Worm (Caenorhabditis elegans): Measurements from ENCODE around the gene gpx-3.

- TF ChIP-seq fkh-10 (GFP tag; optimal IDR thresholded peaks at IDR 0.05) (peak; percentile 80), lim-7 (GFP tag; IDR thresholded peaks at IDR 0.05) (no peak), nhr-11 (tag; optimal IDR thresholded peaks at IDR 0.05) (no peak), lin-15B (tag; optimal IDR thresholded peaks at IDR 0.05) (no peak), hif-1 (tag; optimal IDR thresholded peaks at IDR 0.05) (no peak), ceh-62 (tag; optimal IDR thresholded peaks at IDR 0.05) (no peak), lin-13 (GFP tag; optimal IDR thresholded peaks at IDR 0.05) (no peak), pha-4 (GFP tag; IDR thresholded peaks at IDR 0.05) (no peak), pha-4 (tag; optimal IDR thresholded peaks at IDR 0.05) (no peak), pqm-1 (tag; optimal IDR thresholded peaks at IDR 0.05) (no peak)
Measured at ce11 chrX:9610040-9610613, 22.4 kb downstream of the gpx-3 start, which contains the start of gene C11E4.6.

Data from whole organism, L4 larva.